Worm (Caenorhabditis elegans) whole organism, L2 larva: ENCODE data around the gene T19C3.7.
A peak's percentile ranks its signal among the peaks of the same experiment; 100 is the strongest.

ENCODE experiments used
- C34F6.9 ChIP-seq: fragments of 150-350 bp; optimal IDR thresholded peaks from 2 replicates; lab custom pipeline; 2014; ENCODE audit warnings: missing biosample characterization, missing genetic modification characterization
- F13H6.1 ChIP-seq: sonication (generic microtip); optimal IDR thresholded peaks from 2 replicates; lab custom pipeline; 2016; ENCODE audit warnings: missing genetic modification characterization, missing compliant biosample characterization
- R02D3.7 ChIP-seq: fragments of 150-350 bp; optimal IDR thresholded peaks from 2 replicates; lab custom pipeline; 2014; ENCODE audit warnings: missing biosample characterization, missing genetic modification characterization
- Y55F3AM.14 ChIP-seq: fragments of 200-800 bp; sonication (Bioruptor generic); optimal IDR thresholded peaks from 2 replicates; lab custom pipeline; 2018; ENCODE audit warnings: mild to moderate bottlenecking, missing genetic modification characterization, missing compliant biosample characterization
- alr-1 ChIP-seq: fragments of 150-350 bp; optimal IDR thresholded peaks from 2 replicates; lab custom pipeline; 2014; ENCODE audit warnings: missing biosample characterization, missing genetic modification characterization
- aly-2 ChIP-seq: fragments of 150-350 bp; optimal IDR thresholded peaks from 2 replicates; lab custom pipeline; 2014; ENCODE audit warnings: missing biosample characterization, missing genetic modification characterization
- ama-1 ChIP-seq: fragments of 150-350 bp; optimal IDR thresholded peaks from 2 replicates; lab custom pipeline; 2018; ENCODE audit warnings: inconsistent platforms
- blmp-1 ChIP-seq: sonication (generic microtip); optimal IDR thresholded peaks from 2 replicates; lab custom pipeline; 2017; ENCODE audit warnings: missing genetic modification characterization, mild to moderate bottlenecking, missing compliant biosample characterization, antibody characterized with exemption, moderate library complexity; ENCODE audit not compliant: insufficient read depth
- ceh-16 ChIP-seq: fragments of 150-350 bp; optimal IDR thresholded peaks from 2 replicates; lab custom pipeline; 2014; ENCODE audit warnings: missing biosample characterization, missing genetic modification characterization
- ceh-82 ChIP-seq: fragments of 150-350 bp; optimal IDR thresholded peaks from 2 replicates; lab custom pipeline; 2014; ENCODE audit warnings: missing biosample characterization, missing genetic modification characterization
- crh-2 ChIP-seq: sonication (generic microtip); optimal IDR thresholded peaks from 2 replicates; lab custom pipeline; 2017; ENCODE audit warnings: missing biosample characterization, missing genetic modification characterization
- elt-1 ChIP-seq: fragments of 150-350 bp; optimal IDR thresholded peaks from 2 replicates; lab custom pipeline; 2014; ENCODE audit warnings: missing biosample characterization, missing genetic modification characterization
- elt-3 ChIP-seq: sonication (generic microtip); optimal IDR thresholded peaks from 2 replicates; lab custom pipeline; 2017; ENCODE audit warnings: missing biosample characterization, missing genetic modification characterization
- fos-1 ChIP-seq: fragments of 150-350 bp; optimal IDR thresholded peaks from 2 replicates; lab custom pipeline; 2014; ENCODE audit warnings: missing biosample characterization, missing genetic modification characterization
- gmeb-1 ChIP-seq: fragments of 150-350 bp; optimal IDR thresholded peaks from 2 replicates; lab custom pipeline; 2014; ENCODE audit warnings: missing biosample characterization, missing genetic modification characterization
- lin-11 ChIP-seq: fragments of 150-350 bp; sonication (generic microtip); optimal IDR thresholded peaks from 2 replicates; lab custom pipeline; 2014; ENCODE audit warnings: missing biosample characterization, missing genetic modification characterization, inconsistent platforms, mixed read lengths
- lin-39 ChIP-seq: fragments of 150-350 bp; optimal IDR thresholded peaks from 2 replicates; lab custom pipeline; 2014; ENCODE audit warnings: missing biosample characterization, missing genetic modification reagents, missing genetic modification characterization
- lsy-2 ChIP-seq, 2 experiments: fragments of 150-350 bp in 1 of 2; sonication (generic microtip) in 1 of 2; optimal IDR thresholded peaks; 2 replicates each; lab custom pipeline; 2014 to 2017; ENCODE audit warnings: missing biosample characterization in 2 of 2, missing genetic modification characterization in 2 of 2
- mab-5 ChIP-seq: fragments of 150-350 bp; optimal IDR thresholded peaks from 2 replicates; lab custom pipeline; 2014; ENCODE audit warnings: missing biosample characterization, missing genetic modification characterization
- mbf-1 ChIP-seq: sonication (generic microtip); optimal IDR thresholded peaks from 2 replicates; lab custom pipeline; 2017; ENCODE audit warnings: missing biosample characterization, missing genetic modification characterization
- nhr-10 ChIP-seq: sonication (generic microtip); optimal IDR thresholded peaks from 2 replicates; lab custom pipeline; 2017; ENCODE audit warnings: missing biosample characterization, missing genetic modification characterization
- nhr-12 ChIP-seq: fragments of 150-350 bp; optimal IDR thresholded peaks from 2 replicates; lab custom pipeline; 2014; ENCODE audit warnings: missing biosample characterization, missing genetic modification characterization
- nhr-129 ChIP-seq: fragments of 150-350 bp; optimal IDR thresholded peaks from 2 replicates; lab custom pipeline; 2014; ENCODE audit warnings: missing biosample characterization, missing genetic modification characterization
- nhr-21 ChIP-seq: fragments of 150-350 bp; optimal IDR thresholded peaks from 2 replicates; lab custom pipeline; 2014; ENCODE audit warnings: missing biosample characterization, missing genetic modification characterization
- nhr-23 ChIP-seq: fragments of 150-350 bp; optimal IDR thresholded peaks from 2 replicates; lab custom pipeline; 2014; ENCODE audit warnings: missing biosample characterization, missing genetic modification reagents, missing genetic modification characterization
- nhr-237 ChIP-seq: fragments of 150-350 bp; optimal IDR thresholded peaks from 2 replicates; lab custom pipeline; 2014; ENCODE audit warnings: missing biosample characterization, missing genetic modification characterization
- nhr-25 ChIP-seq: fragments of 150-350 bp; sonication (generic microtip); optimal IDR thresholded peaks from 3 replicates; lab custom pipeline; 2014; ENCODE audit warnings: missing biosample characterization, missing genetic modification characterization
- nhr-6 ChIP-seq: fragments of 150-350 bp; optimal IDR thresholded peaks from 2 replicates; lab custom pipeline; 2014; ENCODE audit warnings: missing biosample characterization, missing genetic modification characterization
- nhr-77 ChIP-seq: fragments of 150-350 bp; optimal IDR thresholded peaks from 2 replicates; lab custom pipeline; 2014; ENCODE audit warnings: missing biosample characterization, missing genetic modification characterization
- peb-1 ChIP-seq: fragments of 150-350 bp; optimal IDR thresholded peaks from 2 replicates; lab custom pipeline; 2014; ENCODE audit warnings: missing biosample characterization, missing genetic modification characterization
- skn-1 ChIP-seq: sonication (generic microtip); optimal IDR thresholded peaks from 2 replicates; lab custom pipeline; 2017; ENCODE audit warnings: missing biosample characterization, missing genetic modification characterization
- sma-3 ChIP-seq: sonication (generic microtip); optimal IDR thresholded peaks from 2 replicates; lab custom pipeline; 2016; ENCODE audit warnings: missing genetic modification reagents, missing genetic modification characterization, missing compliant biosample characterization
- sma-9 ChIP-seq, 2 experiments: fragments of 150-350 bp in 1 of 2; sonication (generic microtip) in 1 of 2; optimal IDR thresholded peaks; 2 replicates each; lab custom pipeline; 2014 to 2016; ENCODE audit warnings: missing genetic modification characterization in 2 of 2, mild to moderate bottlenecking in 1 of 2, missing biosample characterization in 1 of 2, missing compliant biosample characterization in 1 of 2, missing genetic modification reagents in 1 of 2, moderate library complexity in 1 of 2
- snpc-4 ChIP-seq: fragments of 150-350 bp; optimal IDR thresholded peaks from 2 replicates; lab custom pipeline; 2014; ENCODE audit warnings: missing biosample characterization, missing genetic modification characterization
- unc-55 ChIP-seq: fragments of 150-350 bp; sonication (generic microtip); optimal IDR thresholded peaks from 3 replicates; lab custom pipeline; 2014; ENCODE audit warnings: missing biosample characterization, missing genetic modification reagents, missing genetic modification characterization
- ztf-1 ChIP-seq: fragments of 200-800 bp; sonication (Bioruptor generic); conservative IDR thresholded peaks from 2 replicates; pipeline ENCODE4 v1.3.6; 2022; ENCODE audit warnings: missing genetic modification characterization, missing compliant biosample characterization
- ztf-4 ChIP-seq: fragments of 150-350 bp; optimal IDR thresholded peaks from 2 replicates; lab custom pipeline; 2014; ENCODE audit warnings: missing biosample characterization, missing genetic modification characterization

Gene T19C3.7

ce11 chrIII:612759-613158 is 23.2 kb downstream of the T19C3.7 start:
- no peak for TF ChIP-seq alr-1 (tag; lab: Kevin White, UChicago)
- no peak for TF ChIP-seq nhr-12 (tag; lab: Kevin White, UChicago)
- peak; percentile 4 for TF ChIP-seq crh-2
- no peak for TF ChIP-seq sma-3 (GFP tag; lab: Kevin White, UChicago)

DNA sequence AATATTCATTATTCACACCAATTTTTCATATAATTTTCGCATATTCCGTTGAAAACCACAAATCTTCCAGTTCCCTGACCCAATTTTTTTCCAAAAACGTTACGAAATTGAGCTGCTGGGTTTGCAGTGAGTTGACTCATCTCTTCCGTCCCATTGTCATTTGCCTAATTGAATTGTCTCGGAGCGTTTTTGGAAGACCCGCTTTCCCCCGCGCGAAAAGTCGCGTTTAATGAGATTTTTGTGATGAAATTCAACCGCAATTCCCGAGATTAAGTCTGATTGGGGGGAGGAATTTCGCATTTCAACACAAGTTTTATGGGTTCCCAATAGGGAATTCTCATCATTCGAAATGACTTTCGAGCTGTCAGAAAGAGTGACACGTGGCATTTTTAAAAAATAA is 24.1 kb downstream of the T19C3.7 start:
- TF ChIP-seq unc-55 (GFP tag; lab: Kevin White, UChicago) (peak; percentile 6), lin-39 (no peak)
- TF ChIP-seq, all 48 proteins: peak for 1

ce11 chrIII:609549-609948 is 26.4 kb downstream of the T19C3.7 start, which contains the start of gene best-17:
Gene best-17, minus strand, starts transcription at chrIII:609649.
- TF ChIP-seq R02D3.7 (tag; lab: Kevin White, UChicago) (no peak), nhr-237 (tag; lab: Kevin White, UChicago) (no peak), nhr-23 (no peak), nhr-10 (tag; lab: Kevin White, UChicago) (no peak), lin-11 (no peak), C34F6.9 (tag; lab: Kevin White, UChicago) (no peak), skn-1 (no peak), gmeb-1 (tag; lab: Kevin White, UChicago) (no peak), nhr-6 (tag; lab: Kevin White, UChicago) (no peak), elt-1 (no peak), snpc-4 (tag; lab: Kevin White, UChicago) (no peak), ceh-16 (tag; lab: Kevin White, UChicago) (no peak), ceh-82 (tag; lab: Kevin White, UChicago) (no peak), nhr-21 (tag; lab: Kevin White, UChicago) (no peak), sma-9 (GFP tag; optimal IDR thresholded peaks at IDR 0.05; lab: Kevin White, UChicago) (no peak), sma-9 (tag; optimal IDR thresholded peaks at IDR 0.05; lab: Kevin White, UChicago) (no peak)
- TF ChIP-seq, all 48 proteins: peak for 0

ce11 chrIII:605415-606054 is 30.4 kb downstream of the T19C3.7 start, which contains the start of the genes Y55B1AR.4 and ttr-7:
Gene Y55B1AR.4, minus strand, starts transcription at chrIII:605515.
Gene ttr-7, plus strand, starts transcription at chrIII:606004.
- TF ChIP-seq elt-1 (no peak), nhr-6 (tag; lab: Kevin White, UChicago) (no peak), mbf-1 (no peak), ama-1 (lab: Kevin White, UChicago) (no peak), aly-2 (tag; lab: Kevin White, UChicago) (no peak), nhr-237 (tag; lab: Kevin White, UChicago) (no peak), ztf-1 (GFP tag; lab: Robert Waterston, UW) (no peak), F13H6.1 (tag; lab: Kevin White, UChicago) (no peak), peb-1 (no peak), ceh-16 (tag; lab: Kevin White, UChicago) (no peak), nhr-77 (tag; lab: Kevin White, UChicago) (no peak), elt-3 (tag; lab: Kevin White, UChicago) (no peak)
- TF ChIP-seq, all 48 proteins: peak for 0

DNA sequence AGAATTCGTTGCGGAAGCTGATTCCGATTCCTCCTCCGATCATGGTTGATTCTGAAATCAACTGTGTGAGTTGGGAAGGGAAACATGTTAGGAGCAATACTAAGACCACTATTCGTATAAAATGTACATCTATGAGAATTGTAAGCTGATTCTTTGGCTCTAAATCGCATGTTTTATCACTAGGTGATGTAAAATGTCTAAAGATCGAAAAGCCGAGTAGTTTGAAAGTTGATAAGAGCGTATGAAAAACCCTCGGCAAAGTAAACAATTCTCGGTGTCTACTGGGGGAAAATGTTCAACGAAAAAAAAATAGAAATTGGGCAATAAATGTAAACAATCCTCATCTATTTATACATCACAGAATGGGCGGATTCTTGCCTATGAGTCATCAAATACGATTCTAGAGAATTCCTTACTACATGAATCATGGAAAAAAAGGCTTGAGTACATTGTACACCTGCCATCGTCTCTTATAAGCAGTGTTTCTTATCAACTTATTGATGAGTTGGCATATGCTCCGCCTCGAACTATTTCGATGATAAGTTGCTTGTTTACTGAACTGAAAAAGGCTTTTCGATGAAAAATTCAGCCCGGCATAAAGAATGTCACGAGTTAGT is 35.5 kb downstream of the T19C3.7 start, which contains the start of gene lec-6:
Gene lec-6 (minus strand): TSS at position 51 of the 617 bp plus-strand sequence.
- TF ChIP-seq mab-5 (no peak), sma-9 (GFP tag; optimal IDR thresholded peaks at IDR 0.05; lab: Kevin White, UChicago) (peak; percentile 63), sma-9 (tag; optimal IDR thresholded peaks at IDR 0.05; lab: Kevin White, UChicago) (no peak), nhr-129 (tag; lab: Kevin White, UChicago) (peak; percentile 50), F13H6.1 (tag; lab: Kevin White, UChicago) (peak; percentile 52), gmeb-1 (tag; lab: Kevin White, UChicago) (peak; percentile 48), ztf-4 (no peak), nhr-25 (tag; lab: Kevin White, UChicago) (no peak), nhr-237 (tag; lab: Kevin White, UChicago) (no peak), Y55F3AM.14 (no peak), fos-1 (tag; lab: Kevin White, UChicago) (peak; percentile 98), crh-2 (peak; percentile 91), ama-1 (lab: Kevin White, UChicago) (no peak), lsy-2 (tag; optimal IDR thresholded peaks at IDR 0.05; lab: Kevin White, UChicago) (peak in 1 of 2 experiments; percentile 20), blmp-1 (tag; lab: Kevin White, UChicago) (no peak), sma-3 (GFP tag; lab: Kevin White, UChicago) (peak; percentile 24)
